Fruit fly (Drosophila melanogaster): ENCODE measurements around the gene CG1637.

Gene CG1637

DNA sequence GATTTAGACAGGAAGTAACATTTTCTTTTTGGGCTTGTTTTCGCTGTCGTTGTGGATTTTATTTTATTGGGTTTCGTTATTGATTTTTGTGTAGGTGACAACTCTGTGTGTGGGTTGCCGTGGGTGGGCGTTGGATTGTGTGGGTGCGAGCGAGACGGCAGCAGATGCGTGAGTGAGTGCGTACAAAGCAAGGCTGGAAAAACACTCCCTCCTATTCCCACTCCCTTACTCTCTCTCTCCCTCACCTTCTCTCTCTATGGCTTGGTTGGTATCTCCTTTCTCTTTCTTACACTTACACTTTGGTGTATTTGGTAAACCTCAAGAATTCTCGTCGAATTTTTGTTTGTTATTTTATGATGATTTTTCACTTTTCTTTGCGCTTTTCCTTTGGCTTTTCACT is 55.6 kb downstream of the CG1637 start:
- TF ChIP-seq CG11247 (GFP tag; IDR thresholded peaks at IDR 0.05) (no peak), CG1832 (GFP tag; optimal IDR thresholded peaks at IDR 0.05) (peak; percentile 80), Trl (optimal IDR thresholded peaks at IDR 0.05) (peak; percentile 29 to 57), Trl (GFP tag; optimal IDR thresholded peaks at IDR 0.05) (no peak), usp (GFP tag; optimal IDR thresholded peaks at IDR 0.05) (no peak), CG17385 (GFP tag; optimal IDR thresholded peaks at IDR 0.05) (no peak), pros (GFP tag; optimal IDR thresholded peaks at IDR 0.05) (peak; percentile 91), CG6175 (GFP tag; IDR thresholded peaks at IDR 0.05) (no peak), Gug (GFP tag; IDR thresholded peaks at IDR 0.05) (no peak), CG9876 (GFP tag; optimal IDR thresholded peaks at IDR 0.05) (no peak), CG11504 (tag; optimal IDR thresholded peaks at IDR 0.05) (no peak), CG10654 (GFP tag; optimal IDR thresholded peaks at IDR 0.05) (no peak), stwl (tag; optimal IDR thresholded peaks at IDR 0.05) (peak; percentile 20), CG17361 (GFP tag; IDR thresholded peaks at IDR 0.05) (no peak), crol (GFP tag; IDR thresholded peaks at IDR 0.05) (peak; percentile 57; the same call in 1 of the 2 replicates), onecut (GFP tag; IDR thresholded peaks at IDR 0.05) (peak; percentile 96), ERR (GFP tag; optimal IDR thresholded peaks at IDR 0.05) (no peak), CG43689 (GFP tag; IDR thresholded peaks at IDR 0.05) (no peak), CG7839 (tag; optimal IDR thresholded peaks at IDR 0.05) (no peak), sens (GFP tag) (peak; percentile 68), Sox100B (GFP tag; optimal IDR thresholded peaks at IDR 0.05) (no peak), chn (GFP tag; optimal IDR thresholded peaks at IDR 0.05) (peak; percentile 73), z (GFP tag; IDR thresholded peaks at IDR 0.05) (peak; percentile 87), CG16813 (GFP tag; IDR thresholded peaks at IDR 0.05; ENCODE audit: partially characterized antibody) (no peak), CG13624 (GFP tag; optimal IDR thresholded peaks at IDR 0.05) (no peak), CG10321 (GFP tag; IDR thresholded peaks at IDR 0.05) (peak; percentile 79), mld (GFP tag; IDR thresholded peaks at IDR 0.05; ENCODE audit: partially characterized antibody) (no peak), Neu2 (GFP tag; optimal IDR thresholded peaks at IDR 0.05; ENCODE audit: borderline replicate concordance) (no peak), CG10147 (GFP tag; optimal IDR thresholded peaks at IDR 0.05) (no peak), Opbp (GFP tag; IDR thresholded peaks at IDR 0.05; ENCODE audit: partially characterized antibody) (0 out of 3 replicates have a peak, but pooled peaks have one; percentile 14), ham (GFP tag; IDR thresholded peaks at IDR 0.05) (no peak), CG13894 (tag; optimal IDR thresholded peaks at IDR 0.05) (no peak), Nf-YC (tag; optimal IDR thresholded peaks at IDR 0.05) (peak; percentile 9), HHEX (GFP tag; optimal IDR thresholded peaks at IDR 0.05) (no peak), sens-2 (GFP tag; IDR thresholded peaks at IDR 0.05) (no peak), CG11696 (GFP tag; IDR thresholded peaks at IDR 0.05) (no peak), sr (GFP tag; IDR thresholded peaks at IDR 0.05) (0 out of 3 replicates have a peak, but pooled peaks have one; percentile 41), az2 (GFP tag; optimal IDR thresholded peaks at IDR 0.05) (no peak), CG7928 (GFP tag; optimal IDR thresholded peaks at IDR 0.05) (no peak), CG12744 (GFP tag; optimal IDR thresholded peaks at IDR 0.05) (no peak), D19B (GFP tag; optimal IDR thresholded peaks at IDR 0.05) (no peak), lov (optimal IDR thresholded peaks at IDR 0.05) (no peak), lov (GFP tag; IDR thresholded peaks at IDR 0.05) (no peak), Mes4 (GFP tag; optimal IDR thresholded peaks at IDR 0.05) (no peak), CG8089 (GFP tag; optimal IDR thresholded peaks at IDR 0.05) (no peak), CG15011 (GFP tag; optimal IDR thresholded peaks at IDR 0.05) (no peak), ci (GFP tag; IDR thresholded peaks at IDR 0.05) (0 out of 3 replicates have a peak, but pooled peaks have one; percentile 8), slou (GFP tag; optimal IDR thresholded peaks at IDR 0.05) (no peak), CG2199 (GFP tag; IDR thresholded peaks at IDR 0.05) (no peak), pho (GFP tag; optimal IDR thresholded peaks at IDR 0.05) (no peak), CG6765 (GFP tag; optimal IDR thresholded peaks at IDR 0.05) (no peak)

Data from whole organism, embryonic.